Worm (Caenorhabditis elegans) whole organism, L4/young adult: ENCODE data around the gene sqt-3.

Source experiments
- dao-5 ChIP-seq: sonication (generic microtip); optimal IDR thresholded peaks from 2 replicates; lab custom pipeline; 2016; ENCODE audit warnings: missing genotype, missing genetic modification characterization, moderate library complexity, missing compliant biosample characterization
- him-1 ChIP-seq: sonication (generic microtip); optimal IDR thresholded peaks from 2 replicates; lab custom pipeline; 2016; ENCODE audit warnings: missing genotype, missing genetic modification reagents, missing genetic modification characterization, missing compliant biosample characterization

DNA sequence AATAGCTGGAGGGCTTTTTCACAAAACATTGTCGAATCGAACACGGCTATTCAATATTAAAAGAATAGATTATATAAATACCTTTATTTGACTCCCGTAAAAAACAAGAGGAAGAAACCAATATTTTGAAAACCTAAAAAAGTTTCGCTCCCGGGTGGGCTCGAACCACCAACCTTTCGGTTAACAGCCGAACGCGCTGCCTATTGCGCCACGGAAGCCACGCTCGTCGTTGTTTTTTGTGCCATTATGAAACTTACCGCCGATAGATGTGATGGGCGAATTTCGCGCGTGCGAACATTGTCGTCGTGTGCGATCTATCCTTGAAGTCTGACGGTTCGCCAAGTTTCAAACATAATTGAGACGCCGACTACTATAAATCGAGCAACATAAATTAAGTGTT, 20.7 kb upstream of the sqt-3 start:
- TF ChIP-seq him-1 (tag; lab: Kevin White, UChicago) (no peak), dao-5 (tag; lab: Kevin White, UChicago) (no peak)
